Worm (Caenorhabditis elegans) whole organism, early embryonic: Measurements from ENCODE around the gene srw-17.

Experiments
- F13C5.2 ChIP-seq: sonication (generic microtip); optimal IDR thresholded peaks from 2 replicates; lab custom pipeline; 2017; ENCODE audit warnings: mild to moderate bottlenecking, missing genetic modification characterization, inconsistent platforms, missing compliant biosample characterization
- aly-1 ChIP-seq: sonication (generic microtip); optimal IDR thresholded peaks from 2 replicates; lab custom pipeline; 2016; ENCODE audit warnings: missing genetic modification characterization, missing compliant biosample characterization
- ama-1 ChIP-seq: fragments of 150-350 bp; optimal IDR thresholded peaks from 2 replicates; lab custom pipeline; 2014
- ceh-13 ChIP-seq: fragments of 200-800 bp; sonication (Bioruptor generic); optimal IDR thresholded peaks from 2 replicates; lab custom pipeline; 2018; ENCODE audit warnings: mild to moderate bottlenecking, missing genetic modification characterization, missing compliant biosample characterization
- ceh-36 ChIP-seq: sonication (generic microtip); optimal IDR thresholded peaks from 2 replicates; lab custom pipeline; 2016; ENCODE audit warnings: missing genetic modification characterization, inconsistent platforms, missing compliant biosample characterization
- ets-7 ChIP-seq: sonication (generic microtip); optimal IDR thresholded peaks from 2 replicates; lab custom pipeline; 2016; ENCODE audit warnings: missing genotype, missing genetic modification characterization, missing compliant biosample characterization
- flt-1 ChIP-seq: fragments of 200-800 bp; sonication (Bioruptor generic); IDR thresholded peaks from 2 replicates; pipeline ENCODE4 v1.3.6; 2022; ENCODE audit warnings: missing genetic modification characterization, missing compliant biosample characterization
- hmbx-1 ChIP-seq: sonication (generic microtip); optimal IDR thresholded peaks from 2 replicates; lab custom pipeline; 2016; ENCODE audit warnings: mild to moderate bottlenecking, missing genetic modification characterization, missing compliant biosample characterization
- pes-1 ChIP-seq: fragments of 200-800 bp; sonication (Bioruptor generic); IDR thresholded peaks from 2 replicates; pipeline ENCODE4 v1.3.6; 2022; ENCODE audit warnings: missing genetic modification reagents, missing genetic modification characterization, missing compliant biosample characterization
- scrt-1 ChIP-seq: fragments of 200-800 bp; sonication (Bioruptor generic); IDR thresholded peaks from 2 replicates; pipeline ENCODE4 v1.3.6; 2022; ENCODE audit warnings: missing genetic modification characterization, missing compliant biosample characterization
- sea-1 ChIP-seq: fragments of 200-800 bp; sonication (Bioruptor generic); conservative IDR thresholded peaks from 2 replicates; pipeline ENCODE4 v1.3.6; 2022; ENCODE audit warnings: missing genetic modification characterization, missing compliant biosample characterization
- tbx-11 ChIP-seq: fragments of 200-800 bp; sonication (Bioruptor generic); IDR thresholded peaks from 2 replicates; pipeline ENCODE4 v1.3.6; 2022; ENCODE audit warnings: missing genetic modification characterization, missing compliant biosample characterization
- tbx-37 ChIP-seq: fragments of 200-800 bp; sonication (Bioruptor generic); conservative IDR thresholded peaks from 2 replicates; pipeline ENCODE4 v1.3.6; 2022; ENCODE audit warnings: missing genetic modification reagents, missing genetic modification characterization, missing compliant biosample characterization
- tra-4 ChIP-seq: sonication (generic microtip); optimal IDR thresholded peaks from 2 replicates; lab custom pipeline; 2017; ENCODE audit warnings: missing genetic modification characterization, missing compliant biosample characterization

ce11 chrV:15323417-15323816 is 46.6 kb upstream of the srw-17 start:
- TF ChIP-seq ama-1 (lab: Kevin White, UChicago) (no peak), ets-7 (tag; lab: Kevin White, UChicago) (no peak), F13C5.2 (no peak), sea-1 (GFP tag; lab: Robert Waterston, UW) (no peak), tra-4 (no peak), aly-1 (tag; lab: Kevin White, UChicago) (no peak), flt-1 (no peak), hmbx-1 (tag; lab: Kevin White, UChicago) (no peak), ceh-36 (tag; lab: Kevin White, UChicago) (no peak), ceh-13 (no peak), pes-1 (GFP tag; lab: Robert Waterston, UW) (no peak), tbx-11 (GFP tag; lab: Robert Waterston, UW) (no peak), scrt-1 (GFP tag; lab: Robert Waterston, UW) (no peak), tbx-37 (no peak)
